Fruit fly (Drosophila melanogaster) whole organism, larva: ENCODE measurements around the gene grim.

Experiments
- noc ChIP-seq: fragments of 200-800 bp; sonication (Bioruptor generic); optimal IDR thresholded peaks from 3 replicates; lab custom pipeline; 2019; ENCODE audit warnings: missing biosample characterization, mild to moderate bottlenecking, missing genetic modification characterization, moderate library complexity

grim gene

dm6 chr3L:18281236-18281635, 23.0 kb downstream of the grim start:
- TF ChIP-seq noc, result no peak

- TF ChIP-seq noc, result no peak
These were observed 27.6 kb downstream of the grim start for dm6 chr3L:18276602-18277001.

dm6 chr3L:18275888-18276287, 28.3 kb downstream of the grim start:
- TF ChIP-seq noc, result no peak

- no peak for TF ChIP-seq noc
These were observed 30.0 kb downstream of the grim start for dm6 chr3L:18274188-18274587.

DNA sequence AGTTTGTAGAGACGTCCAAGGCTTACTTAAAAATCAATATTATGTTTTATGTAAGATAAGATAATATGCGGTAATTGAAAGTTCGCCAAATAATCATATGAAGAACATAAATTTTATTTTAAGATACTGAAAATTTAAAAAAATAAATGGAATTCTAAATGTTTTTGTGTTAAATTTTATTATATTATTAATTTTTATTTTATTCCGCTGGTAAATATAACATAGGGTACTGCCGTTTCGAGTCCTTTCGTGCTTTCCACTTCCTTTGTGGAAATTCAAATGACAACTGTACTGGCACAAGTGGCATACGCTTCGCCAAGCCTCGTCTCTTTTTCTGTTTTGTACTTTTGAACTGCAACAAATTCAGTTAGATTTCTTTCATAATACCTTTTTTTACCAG, 31.1 kb downstream of the grim start:
- no peak for TF ChIP-seq noc

DNA sequence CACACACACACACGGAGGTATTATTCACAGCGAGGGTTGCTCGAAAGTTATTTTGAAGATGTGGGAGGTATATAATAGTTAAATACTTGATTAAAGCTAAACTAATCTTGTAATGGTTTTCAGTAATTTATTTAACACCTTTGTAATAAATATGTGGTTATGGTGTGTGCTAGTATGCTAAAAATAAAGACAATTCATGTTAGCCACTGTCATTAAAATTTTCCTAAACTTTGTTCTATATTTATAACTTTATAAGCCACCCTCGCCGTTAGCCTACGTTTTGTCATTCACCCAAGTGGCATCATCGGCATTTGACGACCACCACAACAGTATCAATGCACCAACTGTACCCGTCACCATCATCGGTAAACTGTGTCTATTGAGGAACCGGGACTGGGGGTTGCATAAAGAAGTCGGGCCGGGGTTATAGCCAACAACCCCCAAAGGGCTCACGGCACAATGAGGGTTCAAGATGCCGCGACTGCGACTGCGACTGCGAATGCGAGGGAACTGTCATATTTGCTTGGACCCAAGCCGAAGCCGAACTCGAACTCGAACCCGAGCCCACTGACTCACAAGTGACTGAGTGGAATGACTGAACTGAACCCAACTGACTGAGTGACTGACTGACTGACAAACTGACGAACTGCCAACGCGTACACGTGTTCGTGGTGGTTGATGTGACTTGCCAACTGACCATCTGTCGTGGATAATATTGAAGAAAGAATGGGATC, 31.7 kb downstream of the grim start:
- no peak for TF ChIP-seq noc

DNA sequence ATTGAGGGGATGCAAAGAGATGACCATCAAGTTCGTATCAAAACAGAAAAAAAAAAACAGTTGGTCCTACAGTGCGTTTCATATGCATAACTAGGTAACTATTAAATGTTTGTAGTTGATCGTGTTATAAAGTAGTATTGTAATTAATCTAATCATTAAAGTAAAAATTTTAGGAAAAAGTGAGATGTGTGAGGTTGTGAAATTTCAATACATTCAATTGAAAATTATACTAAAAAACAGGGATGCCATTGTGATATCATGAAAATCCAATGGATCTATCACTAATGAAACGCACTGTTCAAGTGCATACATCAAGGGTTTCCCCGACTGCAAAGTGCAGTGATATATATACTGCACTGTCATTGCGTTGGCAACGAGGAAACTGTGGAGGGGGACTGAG, 33.3 kb downstream of the grim start:
- TF ChIP-seq noc, result no peak

DNA sequence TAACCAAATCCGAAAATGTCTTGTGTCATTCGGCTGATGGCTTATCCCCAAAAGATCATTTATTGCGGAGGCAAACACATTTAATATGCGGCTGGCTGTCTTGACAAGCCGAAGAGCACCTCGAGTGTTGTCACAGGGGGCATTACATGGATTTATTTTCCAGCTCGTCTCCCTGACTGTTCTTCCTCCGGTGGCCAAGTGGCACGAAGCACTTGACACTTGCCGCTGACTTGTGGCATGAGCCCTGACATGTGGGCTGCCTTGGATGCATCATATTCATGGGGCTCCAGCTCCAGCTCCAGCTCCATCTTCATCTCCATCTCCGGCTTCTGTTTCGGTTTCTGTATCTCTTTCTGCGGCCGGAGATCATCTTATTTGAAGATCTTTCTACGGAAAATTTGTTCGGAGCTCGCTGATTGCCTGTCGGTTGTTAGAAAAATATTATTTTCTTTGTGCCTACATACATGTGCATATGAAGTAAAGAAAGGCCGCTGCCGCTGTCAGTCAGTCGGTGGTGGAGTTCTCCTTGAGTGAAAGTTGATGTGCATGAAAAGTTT, 36.1 kb downstream of the grim start:
- TF ChIP-seq noc, result no peak

dm6 chr3L:18266462-18266861, 37.8 kb downstream of the grim start:
- no peak for TF ChIP-seq noc

DNA sequence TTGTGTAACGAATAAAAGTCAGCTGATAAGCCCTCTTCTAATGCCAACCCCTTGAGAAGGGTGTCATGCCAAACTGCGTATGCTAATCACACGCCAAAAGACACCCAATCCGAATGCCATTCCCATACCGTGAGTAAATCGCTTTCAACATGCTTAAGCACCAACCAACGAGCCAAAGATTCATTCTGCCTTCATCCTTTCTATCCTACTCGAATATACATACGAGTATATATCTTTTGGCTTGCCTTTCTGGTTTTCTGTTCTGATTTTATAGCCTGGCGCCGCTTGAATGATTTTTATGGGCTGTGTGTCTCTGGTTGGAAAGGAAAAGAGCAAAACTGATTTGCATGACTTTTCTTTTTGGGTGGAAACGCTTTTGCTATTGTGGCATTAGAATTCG, 38.7 kb downstream of the grim start:
- TF ChIP-seq noc, result no peak

DNA sequence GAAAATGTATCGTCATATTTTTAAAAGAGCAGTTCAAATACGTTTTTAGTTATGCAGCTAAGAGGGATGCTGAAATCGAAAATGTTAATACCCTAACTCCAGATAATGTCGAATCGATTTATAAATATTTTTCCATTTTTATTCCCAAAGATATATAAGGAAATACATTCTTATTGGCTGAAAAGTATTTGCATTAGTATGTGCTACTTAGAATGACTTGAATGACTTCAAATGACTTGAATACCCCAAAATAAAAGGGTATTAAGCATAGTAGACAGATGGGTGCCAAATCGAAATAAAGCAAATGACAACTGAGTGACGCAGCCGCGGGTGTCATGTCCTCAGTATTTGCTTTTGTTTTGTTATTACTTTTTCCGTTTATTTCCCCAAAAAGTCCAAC, 45.5 kb downstream of the grim start:
- no peak for TF ChIP-seq noc

DNA sequence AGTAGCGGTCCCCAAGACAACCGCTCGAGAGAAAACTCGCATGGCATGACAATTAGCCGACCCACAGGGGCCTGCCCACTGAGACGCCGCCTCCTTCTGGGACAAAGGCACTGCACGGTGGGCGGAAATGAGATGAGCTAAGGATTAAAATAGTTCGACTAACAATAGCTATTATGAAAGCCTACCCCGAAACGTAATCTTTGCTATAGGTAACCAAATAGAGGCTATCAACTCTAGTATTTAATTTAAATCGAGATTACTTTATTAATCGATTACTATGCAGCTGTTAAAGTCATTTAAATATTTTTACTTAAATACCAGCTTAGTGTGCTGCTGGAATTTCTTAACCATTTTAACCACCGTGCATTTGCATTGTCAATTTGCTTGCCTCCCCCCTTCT, 47.2 kb downstream of the grim start:
- TF ChIP-seq noc, result no peak
